Fruit fly (Drosophila melanogaster): ENCODE results near the gene bel.

bel gene

dm6 chr3R:8663668-8664283, 3.2 kb upstream of the bel start, which contains the start of gene CG8032 (continued):
- TF ChIP-seq CTCF (GFP tag; optimal IDR thresholded peaks at IDR 0.05) (no peak), sug (tag; optimal IDR thresholded peaks at IDR 0.05) (peak; percentile 39), CG1602 (GFP tag; optimal IDR thresholded peaks at IDR 0.05) (no peak), ap (GFP tag; IDR thresholded peaks at IDR 0.05) (no peak), Dp (GFP tag; optimal IDR thresholded peaks at IDR 0.05) (peak; percentile 37), nau (GFP tag; optimal IDR thresholded peaks at IDR 0.05) (peak; percentile 7), zf30C (GFP tag; optimal IDR thresholded peaks at IDR 0.05) (no peak), bab2 (GFP tag; optimal IDR thresholded peaks at IDR 0.05) (peak; percentile 68), CG31441 (GFP tag; IDR thresholded peaks at IDR 0.05) (peak; percentile 39; the same call in 1 of the 2 replicates), HLH3B (GFP tag; IDR thresholded peaks at IDR 0.05) (no peak), pan (optimal IDR thresholded peaks at IDR 0.05) (no peak), pan (GFP tag; optimal IDR thresholded peaks at IDR 0.05 in 1 of 2, IDR thresholded peaks at IDR 0.05 in 1 of 2) (no peak), nerfin-2 (GFP tag; IDR thresholded peaks at IDR 0.05; ENCODE audit: partially characterized antibody) (no peak), Sry-δ (GFP tag; optimal IDR thresholded peaks at IDR 0.05) (peak; percentile 94), CG13624 (GFP tag; optimal IDR thresholded peaks at IDR 0.05) (peak; percentile 57), Mes4 (GFP tag; optimal IDR thresholded peaks at IDR 0.05) (peak; percentile 38), CG17568 (GFP tag; optimal IDR thresholded peaks at IDR 0.05) (no peak), aop (GFP tag; IDR thresholded peaks at IDR 0.05) (no peak), ewg (GFP tag; optimal IDR thresholded peaks at IDR 0.05) (no peak), mirr (GFP tag; optimal IDR thresholded peaks at IDR 0.05) (peak; percentile 6), maf-S (GFP tag; optimal IDR thresholded peaks at IDR 0.05) (peak; percentile 70), CG5180 (GFP tag; optimal IDR thresholded peaks at IDR 0.05) (no peak), gro (GFP tag; optimal IDR thresholded peaks at IDR 0.05) (peak; percentile 42), chm (GFP tag; IDR thresholded peaks at IDR 0.05) (no peak), CG30431 (GFP tag; optimal IDR thresholded peaks at IDR 0.05) (no peak), Dll (GFP tag; IDR thresholded peaks at IDR 0.05; ENCODE audit: partially characterized antibody) (peak; percentile 78), HLHmδ (GFP tag; optimal IDR thresholded peaks at IDR 0.05) (no peak), Rx (GFP tag; IDR thresholded peaks at IDR 0.05) (no peak), disco-r (GFP tag; optimal IDR thresholded peaks at IDR 0.05) (no peak), btn (GFP tag; optimal IDR thresholded peaks at IDR 0.05) (no peak), CG34422 (GFP tag; IDR thresholded peaks at IDR 0.05) (no peak), Gsc (GFP tag; IDR thresholded peaks at IDR 0.05) (no peak), CG10462 (GFP tag; optimal IDR thresholded peaks at IDR 0.05) (peak; percentile 37), unc-4 (GFP tag; IDR thresholded peaks at IDR 0.05; ENCODE audit: partially characterized antibody) (peak; percentile 71), CG9797 (GFP tag; optimal IDR thresholded peaks at IDR 0.05) (peak; percentile 26), Meics (GFP tag; optimal IDR thresholded peaks at IDR 0.05) (peak; percentile 12), CG33213 (GFP tag; optimal IDR thresholded peaks at IDR 0.05) (peak; percentile 55), H2.0 (GFP tag; IDR thresholded peaks at IDR 0.05) (0 out of 2 replicates have a peak, but pooled peaks have one; percentile 18), Eip74EF (GFP tag; optimal IDR thresholded peaks at IDR 0.05) (no peak), CG10979 (tag; optimal IDR thresholded peaks at IDR 0.05) (peak; percentile 18), oc (tag; optimal IDR thresholded peaks at IDR 0.05) (no peak), ken (GFP tag; IDR thresholded peaks at IDR 0.05) (0 out of 3 replicates have a peak, but pooled peaks have one; percentile 4), bowl (GFP tag; IDR thresholded peaks at IDR 0.05) (no peak), CG11456 (GFP tag; IDR thresholded peaks at IDR 0.05) (no peak), CG18764 (GFP tag; optimal IDR thresholded peaks at IDR 0.05) (no peak), lov (optimal IDR thresholded peaks at IDR 0.05) (no peak), lov (GFP tag; IDR thresholded peaks at IDR 0.05) (no peak), CG16779 (GFP tag; IDR thresholded peaks at IDR 0.05) (no peak), Chrac-16 (GFP tag; optimal IDR thresholded peaks at IDR 0.05) (peak; percentile 22), lbe (GFP tag; optimal IDR thresholded peaks at IDR 0.05) (peak; percentile 16), ftz-f1 (GFP tag; optimal IDR thresholded peaks at IDR 0.05) (peak; percentile 37), CG30020 (tag; optimal IDR thresholded peaks at IDR 0.05) (peak; percentile 38)
